Comparison of ENCODE assay signal across 5 fruit fly cellular contexts in genomic region chr3L:9377198-9378035, dm6.
A peak's percentile ranks its signal among the peaks of the same experiment; 100 is the strongest.
TF ChIP-seq lines count a peak whose summit lies in the region.

Gene Hsp26, minus strand, starts transcription at chr3L:9377427.

TF ChIP-seq in whole organism, adult, 20 proteins besides CTCF, POLR2A, EP300 and RAD21 (continued from another document):
- TF ChIP-seq CG7101 (tag; optimal IDR thresholded peaks at IDR 0.05; lab: Kevin White, UChicago) (peak; percentile 78), kay (GFP tag; lab: Kevin White, UChicago; ENCODE audit: borderline replicate concordance) (peak; percentile 99)

TF ChIP-seq in whole organism, embryonic, 481 proteins besides CTCF, POLR2A, EP300 and RAD21 (continued from another document and continues in another):
- peak; percentile 26 for TF ChIP-seq CG31365 (tag; optimal IDR thresholded peaks at IDR 0.05; lab: Kevin White, UChicago)
- 0 out of 2 replicates have a peak, but pooled peaks have one; percentile 27 for TF ChIP-seq GATAe (GFP tag; conservative IDR thresholded peaks at IDR 0.05; lab: Robert Waterston, UW)
- peak; percentile 87 for TF ChIP-seq CG13424 (tag; optimal IDR thresholded peaks at IDR 0.05; lab: Kevin White, UChicago)
- peak; percentile 72 for TF ChIP-seq HHEX (GFP tag; optimal IDR thresholded peaks at IDR 0.05; lab: Kevin White, UChicago)
- TF ChIP-seq CG12219 (GFP tag; optimal IDR thresholded peaks at IDR 0.05; lab: Kevin White, UChicago) = peak; percentile 79
- no peak for TF ChIP-seq zen2 (GFP tag; IDR thresholded peaks at IDR 0.05; lab: Robert Waterston, UW; ENCODE audit: partially characterized antibody)
- peak; percentile 31 for TF ChIP-seq Fer2 (tag; optimal IDR thresholded peaks at IDR 0.05; lab: Kevin White, UChicago)
- TF ChIP-seq crc (GFP tag; optimal IDR thresholded peaks at IDR 0.05; lab: Kevin White, UChicago) = peak; percentile 84
- TF ChIP-seq gt (GFP tag; IDR thresholded peaks at IDR 0.05; lab: Robert Waterston, UW) = no peak
- TF ChIP-seq unpg (GFP tag; optimal IDR thresholded peaks at IDR 0.05; lab: Kevin White, UChicago) = peak; percentile 91
- peak; percentile 87 for TF ChIP-seq Camta (GFP tag; optimal IDR thresholded peaks at IDR 0.05; lab: Kevin White, UChicago)
- peak; percentile 81; the same call in 1 of the 2 replicates for TF ChIP-seq CG5953 (GFP tag; IDR thresholded peaks at IDR 0.05; lab: Robert Waterston, UW)
- TF ChIP-seq CG6689 (GFP tag; IDR thresholded peaks at IDR 0.05; lab: Robert Waterston, UW) = peak; percentile 83
- TF ChIP-seq Kr (GFP tag; optimal IDR thresholded peaks at IDR 0.05; lab: Kevin White, UChicago) = no peak
- peak; percentile 55; the same call in 1 of the 3 replicates for TF ChIP-seq Mrtf (GFP tag; IDR thresholded peaks at IDR 0.05; lab: Robert Waterston, UW)
- peak; percentile 80 for TF ChIP-seq CG10209 (GFP tag; optimal IDR thresholded peaks at IDR 0.05; lab: Kevin White, UChicago)
- TF ChIP-seq en (GFP tag; optimal IDR thresholded peaks at IDR 0.05; lab: Kevin White, UChicago) = peak; percentile 88
- TF ChIP-seq corto (GFP tag; optimal IDR thresholded peaks at IDR 0.05; lab: Kevin White, UChicago) = peak; percentile 79
- TF ChIP-seq disco-r (GFP tag; optimal IDR thresholded peaks at IDR 0.05; lab: Kevin White, UChicago) = peak; percentile 83
- peak; percentile 84 for TF ChIP-seq CG17361 (GFP tag; IDR thresholded peaks at IDR 0.05; lab: Robert Waterston, UW)
- TF ChIP-seq CG7839 (tag; optimal IDR thresholded peaks at IDR 0.05; lab: Kevin White, UChicago) = peak; percentile 86
- TF ChIP-seq Lhr (GFP tag; optimal IDR thresholded peaks at IDR 0.05; lab: Kevin White, UChicago) = no peak
- TF ChIP-seq CG13287 (GFP tag; IDR thresholded peaks at IDR 0.05; lab: Robert Waterston, UW; ENCODE audit: partially characterized antibody) = no peak; the same call in 1 of the 2 replicates
- TF ChIP-seq Hand (GFP tag; optimal IDR thresholded peaks at IDR 0.05; lab: Kevin White, UChicago) = peak; percentile 87
- TF ChIP-seq Vsx1 (GFP tag; optimal IDR thresholded peaks at IDR 0.05; lab: Kevin White, UChicago) = peak; percentile 53
- 0 out of 2 replicates have a peak, but pooled peaks have one; percentile 22 for TF ChIP-seq CG4404 (GFP tag; IDR thresholded peaks at IDR 0.05; lab: Robert Waterston, UW)
- TF ChIP-seq Trl (optimal IDR thresholded peaks at IDR 0.05; lab: Kevin White, UChicago) = peak; percentile 81 to 97
- TF ChIP-seq Trl (GFP tag; optimal IDR thresholded peaks at IDR 0.05; lab: Kevin White, UChicago) = peak; percentile 94
- TF ChIP-seq repo (GFP tag; optimal IDR thresholded peaks at IDR 0.05; lab: Kevin White, UChicago) = peak; percentile 69
- peak; percentile 49 for TF ChIP-seq CG12071 (GFP tag; optimal IDR thresholded peaks at IDR 0.05; lab: Kevin White, UChicago)

TF ChIP-seq in whole organism, prepupa, 60 proteins besides CTCF, POLR2A, EP300 and RAD21 (continued from another document and continues in another):
- peak; percentile 93 for TF ChIP-seq achi (GFP tag; optimal IDR thresholded peaks at IDR 0.05; lab: Kevin White, UChicago)
- TF ChIP-seq cyc (GFP tag; optimal IDR thresholded peaks at IDR 0.05; lab: Kevin White, UChicago) = peak; percentile 89
- peak; percentile 94 for TF ChIP-seq topi (GFP tag; optimal IDR thresholded peaks at IDR 0.05; lab: Kevin White, UChicago)
- peak; percentile 98 for TF ChIP-seq CG15336 (GFP tag; IDR thresholded peaks at IDR 0.05; lab: Robert Waterston, UW)
- peak; percentile 97 for TF ChIP-seq svp (GFP tag; lab: Kevin White, UChicago)
- TF ChIP-seq Eip75B (GFP tag; optimal IDR thresholded peaks at IDR 0.05; lab: Kevin White, UChicago) = peak; percentile 97
- no peak for TF ChIP-seq Hr38 (GFP tag; optimal IDR thresholded peaks at IDR 0.05; lab: Kevin White, UChicago)
- TF ChIP-seq net (GFP tag; optimal IDR thresholded peaks at IDR 0.05; lab: Kevin White, UChicago) = peak; percentile 96
- TF ChIP-seq CG3919 (GFP tag; optimal IDR thresholded peaks at IDR 0.05; lab: Kevin White, UChicago) = peak; percentile 94
- TF ChIP-seq CG8119 (GFP tag; IDR thresholded peaks at IDR 0.05; lab: Robert Waterston, UW) = peak; percentile 94
- TF ChIP-seq ss (GFP tag; optimal IDR thresholded peaks at IDR 0.05; lab: Kevin White, UChicago) = peak; percentile 60 to 83
- TF ChIP-seq fd59A (GFP tag; optimal IDR thresholded peaks at IDR 0.05; lab: Kevin White, UChicago) = peak; percentile 71
- peak; percentile 89 for TF ChIP-seq Hr39 (GFP tag; optimal IDR thresholded peaks at IDR 0.05; lab: Kevin White, UChicago)
- TF ChIP-seq CG1621 (tag; optimal IDR thresholded peaks at IDR 0.05; lab: Kevin White, UChicago) = peak; percentile 72
- peak; percentile 93 for TF ChIP-seq CG32006 (GFP tag; optimal IDR thresholded peaks at IDR 0.05; lab: Kevin White, UChicago)
- TF ChIP-seq OdsH (GFP tag; optimal IDR thresholded peaks at IDR 0.05; lab: Kevin White, UChicago) = peak; percentile 96
- TF ChIP-seq vri (GFP tag; optimal IDR thresholded peaks at IDR 0.05; lab: Kevin White, UChicago) = peak; percentile 94
- TF ChIP-seq Lpt (GFP tag; optimal IDR thresholded peaks at IDR 0.05; lab: Kevin White, UChicago) = peak; percentile 91
- peak; percentile 79 for TF ChIP-seq CG4318 (GFP tag; optimal IDR thresholded peaks at IDR 0.05; lab: Kevin White, UChicago)
- peak; percentile 98 for TF ChIP-seq Eip78C (GFP tag; lab: Kevin White, UChicago)
- TF ChIP-seq Hr4 (GFP tag; optimal IDR thresholded peaks at IDR 0.05; lab: Kevin White, UChicago) = peak; percentile 96
- peak; percentile 31 for TF ChIP-seq fkh (GFP tag; optimal IDR thresholded peaks at IDR 0.05; lab: Kevin White, UChicago)
- TF ChIP-seq fd85E (GFP tag; optimal IDR thresholded peaks at IDR 0.05; lab: Kevin White, UChicago) = peak; percentile 88
- TF ChIP-seq CG8632 (GFP tag; optimal IDR thresholded peaks at IDR 0.05; lab: Kevin White, UChicago) = peak; percentile 95
- TF ChIP-seq CG6854 (GFP tag; optimal IDR thresholded peaks at IDR 0.05; lab: Kevin White, UChicago) = peak; percentile 80
- TF ChIP-seq CG6163 (GFP tag; IDR thresholded peaks at IDR 0.05; lab: Robert Waterston, UW) = peak; percentile 96
- TF ChIP-seq CG31627 (GFP tag; optimal IDR thresholded peaks at IDR 0.05; lab: Kevin White, UChicago) = peak; percentile 90
- peak; percentile 78 for TF ChIP-seq CG8319 (GFP tag; optimal IDR thresholded peaks at IDR 0.05; lab: Kevin White, UChicago)
- TF ChIP-seq CG6792 (GFP tag; optimal IDR thresholded peaks at IDR 0.05; lab: Kevin White, UChicago) = peak; percentile 96
- peak; percentile 83 for TF ChIP-seq CG11762 (GFP tag; optimal IDR thresholded peaks at IDR 0.05; lab: Kevin White, UChicago; ENCODE audit: insufficient read depth)
- peak; percentile 82 for TF ChIP-seq dsx (GFP tag; optimal IDR thresholded peaks at IDR 0.05; lab: Kevin White, UChicago; ENCODE audit: poor library complexity, severe bottlenecking)
- TF ChIP-seq Sox15 (GFP tag; optimal IDR thresholded peaks at IDR 0.05; lab: Kevin White, UChicago) = peak; percentile 79
- peak; percentile 95 for TF ChIP-seq acj6 (GFP tag; optimal IDR thresholded peaks at IDR 0.05; lab: Kevin White, UChicago)

TF ChIP-seq in whole organism, pupa, 21 proteins besides CTCF, POLR2A, EP300 and RAD21 (continued from another document):
- TF ChIP-seq Ets98B (GFP tag; IDR thresholded peaks at IDR 0.05; lab: Robert Waterston, UW) = peak; percentile 95

TF ChIP-seq in whole organism, wandering third instar larva, 38 proteins besides CTCF, POLR2A, EP300 and RAD21 (continued from another document):
- TF ChIP-seq ey (GFP tag; optimal IDR thresholded peaks at IDR 0.05; lab: Kevin White, UChicago) (peak; percentile 96), Dfd (GFP tag; optimal IDR thresholded peaks at IDR 0.05; lab: Kevin White, UChicago) (no peak), psq (GFP tag; optimal IDR thresholded peaks at IDR 0.05; lab: Kevin White, UChicago) (peak; percentile 94), foxo (GFP tag; optimal IDR thresholded peaks at IDR 0.05; lab: Kevin White, UChicago) (peak; percentile 52 to 94), woc (GFP tag; optimal IDR thresholded peaks at IDR 0.05; lab: Kevin White, UChicago) (peak; percentile 92), lola (GFP tag; optimal IDR thresholded peaks at IDR 0.05; lab: Kevin White, UChicago) (no peak), usp (GFP tag; optimal IDR thresholded peaks at IDR 0.05; lab: Kevin White, UChicago) (no peak), CG32264 (GFP tag; optimal IDR thresholded peaks at IDR 0.05; lab: Kevin White, UChicago) (peak; percentile 86), Dif (GFP tag; optimal IDR thresholded peaks at IDR 0.05; lab: Kevin White, UChicago; ENCODE audit: partially characterized antibody) (peak; percentile 66), Vsx2 (GFP tag; optimal IDR thresholded peaks at IDR 0.05; lab: Kevin White, UChicago; ENCODE audit: partially characterized antibody) (peak; percentile 67), fru (GFP tag; optimal IDR thresholded peaks at IDR 0.05; lab: Kevin White, UChicago) (peak; percentile 95), h (GFP tag; optimal IDR thresholded peaks at IDR 0.05; lab: Kevin White, UChicago) (peak; percentile 97), dmrt93B (GFP tag; optimal IDR thresholded peaks at IDR 0.05; lab: Kevin White, UChicago) (peak; percentile 60), Rel (GFP tag; optimal IDR thresholded peaks at IDR 0.05; lab: Kevin White, UChicago) (peak; percentile 0), Rel (tag; optimal IDR thresholded peaks at IDR 0.05; lab: Kevin White, UChicago) (peak; percentile 52), jim (GFP tag; optimal IDR thresholded peaks at IDR 0.05; lab: Kevin White, UChicago) (peak; percentile 79), HLH106 (tag; optimal IDR thresholded peaks at IDR 0.05; lab: Kevin White, UChicago) (peak; percentile 84), N (GFP tag; optimal IDR thresholded peaks at IDR 0.05; lab: Kevin White, UChicago) (no peak)
